Worm (Caenorhabditis elegans) whole organism, L2 larva: Measurements from ENCODE around the gene ptr-1.

ENCODE experiments used
- C34F6.9 ChIP-seq: fragments of 150-350 bp; optimal IDR thresholded peaks from 2 replicates; lab custom pipeline; 2014; ENCODE audit warnings: missing biosample characterization, missing genetic modification characterization
- F13H6.1 ChIP-seq: sonication (generic microtip); optimal IDR thresholded peaks from 2 replicates; lab custom pipeline; 2016; ENCODE audit warnings: missing genetic modification characterization, missing compliant biosample characterization
- R02D3.7 ChIP-seq: fragments of 150-350 bp; optimal IDR thresholded peaks from 2 replicates; lab custom pipeline; 2014; ENCODE audit warnings: missing biosample characterization, missing genetic modification characterization
- Y55F3AM.14 ChIP-seq: fragments of 200-800 bp; sonication (Bioruptor generic); optimal IDR thresholded peaks from 2 replicates; lab custom pipeline; 2018; ENCODE audit warnings: mild to moderate bottlenecking, missing genetic modification characterization, missing compliant biosample characterization
- aly-2 ChIP-seq: fragments of 150-350 bp; optimal IDR thresholded peaks from 2 replicates; lab custom pipeline; 2014; ENCODE audit warnings: missing biosample characterization, missing genetic modification characterization
- ama-1 ChIP-seq: fragments of 150-350 bp; optimal IDR thresholded peaks from 2 replicates; lab custom pipeline; 2018; ENCODE audit warnings: inconsistent platforms
- ceh-16 ChIP-seq: fragments of 150-350 bp; optimal IDR thresholded peaks from 2 replicates; lab custom pipeline; 2014; ENCODE audit warnings: missing biosample characterization, missing genetic modification characterization
- ceh-82 ChIP-seq: fragments of 150-350 bp; optimal IDR thresholded peaks from 2 replicates; lab custom pipeline; 2014; ENCODE audit warnings: missing biosample characterization, missing genetic modification characterization
- crh-2 ChIP-seq: sonication (generic microtip); optimal IDR thresholded peaks from 2 replicates; lab custom pipeline; 2017; ENCODE audit warnings: missing biosample characterization, missing genetic modification characterization
- egl-27 ChIP-seq: sonication (generic microtip); optimal IDR thresholded peaks from 3 replicates; lab custom pipeline; 2017; ENCODE audit warnings: missing biosample characterization, missing genetic modification reagents, missing genetic modification characterization
- elt-1 ChIP-seq: fragments of 150-350 bp; optimal IDR thresholded peaks from 2 replicates; lab custom pipeline; 2014; ENCODE audit warnings: missing biosample characterization, missing genetic modification characterization
- elt-3 ChIP-seq: sonication (generic microtip); optimal IDR thresholded peaks from 2 replicates; lab custom pipeline; 2017; ENCODE audit warnings: missing biosample characterization, missing genetic modification characterization
- fos-1 ChIP-seq: fragments of 150-350 bp; optimal IDR thresholded peaks from 2 replicates; lab custom pipeline; 2014; ENCODE audit warnings: missing biosample characterization, missing genetic modification characterization
- lin-39 ChIP-seq: fragments of 150-350 bp; optimal IDR thresholded peaks from 2 replicates; lab custom pipeline; 2014; ENCODE audit warnings: missing biosample characterization, missing genetic modification reagents, missing genetic modification characterization
- lsy-2 ChIP-seq, 2 experiments: fragments of 150-350 bp in 1 of 2; sonication (generic microtip) in 1 of 2; optimal IDR thresholded peaks; 2 replicates each; lab custom pipeline; 2014 to 2017; ENCODE audit warnings: missing biosample characterization in 2 of 2, missing genetic modification characterization in 2 of 2
- mab-5 ChIP-seq: fragments of 150-350 bp; optimal IDR thresholded peaks from 2 replicates; lab custom pipeline; 2014; ENCODE audit warnings: missing biosample characterization, missing genetic modification characterization
- mbf-1 ChIP-seq: sonication (generic microtip); optimal IDR thresholded peaks from 2 replicates; lab custom pipeline; 2017; ENCODE audit warnings: missing biosample characterization, missing genetic modification characterization
- nhr-10 ChIP-seq: sonication (generic microtip); optimal IDR thresholded peaks from 2 replicates; lab custom pipeline; 2017; ENCODE audit warnings: missing biosample characterization, missing genetic modification characterization
- nhr-11 ChIP-seq: fragments of 150-350 bp; optimal IDR thresholded peaks from 2 replicates; lab custom pipeline; 2014; ENCODE audit warnings: missing biosample characterization, missing genetic modification characterization
- nhr-129 ChIP-seq: fragments of 150-350 bp; optimal IDR thresholded peaks from 2 replicates; lab custom pipeline; 2014; ENCODE audit warnings: missing biosample characterization, missing genetic modification characterization
- nhr-21 ChIP-seq: fragments of 150-350 bp; optimal IDR thresholded peaks from 2 replicates; lab custom pipeline; 2014; ENCODE audit warnings: missing biosample characterization, missing genetic modification characterization
- nhr-23 ChIP-seq: fragments of 150-350 bp; optimal IDR thresholded peaks from 2 replicates; lab custom pipeline; 2014; ENCODE audit warnings: missing biosample characterization, missing genetic modification reagents, missing genetic modification characterization
- nhr-77 ChIP-seq: fragments of 150-350 bp; optimal IDR thresholded peaks from 2 replicates; lab custom pipeline; 2014; ENCODE audit warnings: missing biosample characterization, missing genetic modification characterization
- sem-4 ChIP-seq: fragments of 150-350 bp; optimal IDR thresholded peaks from 2 replicates; lab custom pipeline; 2014; ENCODE audit warnings: missing biosample characterization, missing genetic modification reagents, missing genetic modification characterization
- skn-1 ChIP-seq: sonication (generic microtip); optimal IDR thresholded peaks from 2 replicates; lab custom pipeline; 2017; ENCODE audit warnings: missing biosample characterization, missing genetic modification characterization
- sma-9 ChIP-seq, 2 experiments: fragments of 150-350 bp in 1 of 2; sonication (generic microtip) in 1 of 2; optimal IDR thresholded peaks; 2 replicates each; lab custom pipeline; 2014 to 2016; ENCODE audit warnings: missing genetic modification characterization in 2 of 2, mild to moderate bottlenecking in 1 of 2, missing biosample characterization in 1 of 2, missing compliant biosample characterization in 1 of 2, missing genetic modification reagents in 1 of 2, moderate library complexity in 1 of 2
- unc-55 ChIP-seq: fragments of 150-350 bp; sonication (generic microtip); optimal IDR thresholded peaks from 3 replicates; lab custom pipeline; 2014; ENCODE audit warnings: missing biosample characterization, missing genetic modification reagents, missing genetic modification characterization
- unc-62 ChIP-seq: fragments of 150-350 bp; optimal IDR thresholded peaks from 2 replicates; lab custom pipeline; 2014; ENCODE audit warnings: missing biosample characterization, missing genetic modification reagents, missing genetic modification characterization
- zag-1 ChIP-seq: fragments of 150-350 bp; optimal IDR thresholded peaks from 2 replicates; lab custom pipeline; 2014; ENCODE audit warnings: missing biosample characterization, missing genetic modification characterization
- ztf-11 ChIP-seq: sonication (generic microtip); optimal IDR thresholded peaks from 2 replicates; lab custom pipeline; 2017; ENCODE audit warnings: missing biosample characterization, missing genetic modification characterization

Gene ptr-1

ce11 chrV:9219390-9219733 is 37.8 kb upstream of the ptr-1 start:
- TF ChIP-seq lsy-2 (tag; optimal IDR thresholded peaks at IDR 0.05; lab: Kevin White, UChicago), result no peak

- no peak for TF ChIP-seq nhr-23 (tag; lab: Kevin White, UChicago)
- TF ChIP-seq fos-1, result peak; percentile 30
- peak; percentile 2 for TF ChIP-seq F13H6.1 (tag; lab: Kevin White, UChicago)
- TF ChIP-seq mab-5 (tag; lab: Kevin White, UChicago), result peak; percentile 81
- peak in 1 of 2 experiments; percentile 53 for TF ChIP-seq lsy-2 (tag; optimal IDR thresholded peaks at IDR 0.05; lab: Kevin White, UChicago)
- peak; percentile 70 for TF ChIP-seq lin-39 (tag; lab: Kevin White, UChicago)
- peak; percentile 65 for TF ChIP-seq unc-62 (GFP tag; lab: Kevin White, UChicago)
- TF ChIP-seq unc-55 (GFP tag; lab: Kevin White, UChicago), result peak; percentile 33
- no peak for TF ChIP-seq Y55F3AM.14 (GFP tag; lab: Kevin White, UChicago)
- no peak for TF ChIP-seq egl-27
- no peak for TF ChIP-seq ceh-16 (tag; lab: Kevin White, UChicago)
- TF ChIP-seq zag-1 (tag; lab: Kevin White, UChicago), result peak; percentile 39
- TF ChIP-seq sma-9 (GFP tag; optimal IDR thresholded peaks at IDR 0.05; lab: Kevin White, UChicago), result peak; percentile 71
- no peak for TF ChIP-seq sma-9 (tag; optimal IDR thresholded peaks at IDR 0.05; lab: Kevin White, UChicago)
- peak; percentile 32 for TF ChIP-seq crh-2 (tag; lab: Kevin White, UChicago)
- TF ChIP-seq R02D3.7 (tag; lab: Kevin White, UChicago), result no peak
- peak; percentile 38 for TF ChIP-seq nhr-129
- peak; percentile 53 for TF ChIP-seq C34F6.9 (tag; lab: Kevin White, UChicago)
- TF ChIP-seq, all 48 proteins: peak for 12
Observed at ce11 chrV:9218655-9219389, 37.3 kb upstream of the ptr-1 start.

- TF ChIP-seq aly-2 (tag; lab: Kevin White, UChicago) (no peak), ama-1 (lab: Kevin White, UChicago) (no peak), mab-5 (tag; lab: Kevin White, UChicago) (peak; percentile 72), mbf-1 (tag; lab: Kevin White, UChicago) (no peak), nhr-23 (tag; lab: Kevin White, UChicago) (peak; percentile 45), unc-62 (GFP tag; lab: Kevin White, UChicago) (no peak), sma-9 (GFP tag; optimal IDR thresholded peaks at IDR 0.05; lab: Kevin White, UChicago) (peak; percentile 38), sma-9 (tag; optimal IDR thresholded peaks at IDR 0.05; lab: Kevin White, UChicago) (no peak), unc-55 (GFP tag; lab: Kevin White, UChicago) (peak; percentile 48), crh-2 (tag; lab: Kevin White, UChicago) (peak; percentile 8)
Observed at ce11 chrV:9218214-9218613, 36.7 kb upstream of the ptr-1 start.

ce11 chrV:9217158-9217557 is 35.6 kb upstream of the ptr-1 start, which contains the start of gene pacs-1:
Gene pacs-1, minus strand, starts transcription at chrV:9217258.
- TF ChIP-seq nhr-129 (no peak), nhr-77 (no peak), C34F6.9 (tag; lab: Kevin White, UChicago) (no peak), mab-5 (tag; lab: Kevin White, UChicago) (no peak), ceh-82 (tag; lab: Kevin White, UChicago) (no peak)

- TF ChIP-seq Y55F3AM.14 (GFP tag; lab: Kevin White, UChicago), result no peak
- TF ChIP-seq sma-9 (GFP tag; optimal IDR thresholded peaks at IDR 0.05; lab: Kevin White, UChicago), result no peak
- no peak for TF ChIP-seq sma-9 (tag; optimal IDR thresholded peaks at IDR 0.05; lab: Kevin White, UChicago)
- TF ChIP-seq nhr-10, result no peak
- TF ChIP-seq elt-1 (tag; lab: Kevin White, UChicago), result no peak
- no peak for TF ChIP-seq nhr-11 (tag; lab: Kevin White, UChicago)
- TF ChIP-seq sem-4, result no peak
- TF ChIP-seq ztf-11 (tag; lab: Kevin White, UChicago), result no peak
- TF ChIP-seq ceh-16 (tag; lab: Kevin White, UChicago), result no peak
- no peak for TF ChIP-seq lin-39 (tag; lab: Kevin White, UChicago)
- TF ChIP-seq nhr-23 (tag; lab: Kevin White, UChicago), result no peak
- no peak for TF ChIP-seq unc-55 (GFP tag; lab: Kevin White, UChicago)
- no peak for TF ChIP-seq nhr-21 (tag; lab: Kevin White, UChicago)
- no peak for TF ChIP-seq elt-3 (tag; lab: Kevin White, UChicago)
- no peak for TF ChIP-seq fos-1
- TF ChIP-seq aly-2 (tag; lab: Kevin White, UChicago), result no peak
- TF ChIP-seq skn-1 (tag; lab: Kevin White, UChicago), result no peak
- no peak for TF ChIP-seq R02D3.7 (tag; lab: Kevin White, UChicago)
Observed at ce11 chrV:9213554-9213953, 32.0 kb upstream of the ptr-1 start, which contains the start of gene mdt-27. Gene mdt-27, minus strand, starts transcription at chrV:9213654.
